Worm (Caenorhabditis elegans): ENCODE results near the gene ctf-18.
A peak's percentile ranks its signal among the peaks of the same experiment; 100 is the strongest.

Gene ctf-18

ce11 chrIV:10080816-10081215 lies 45.6 kb downstream of the ctf-18 start, which contains the start of gene W01B6.6:
Gene W01B6.6 (plus strand): TSS chrIV:10081116.
- TF ChIP-seq pqm-1 (tag; optimal IDR thresholded peaks at IDR 0.05): no peak
- TF ChIP-seq dsc-1 (tag; optimal IDR thresholded peaks at IDR 0.05): no peak
- no peak for TF ChIP-seq unc-86 (tag; optimal IDR thresholded peaks at IDR 0.05)
- TF ChIP-seq ces-1 (GFP tag; optimal IDR thresholded peaks at IDR 0.05): no peak
- no peak for TF ChIP-seq sptf-1 (tag; optimal IDR thresholded peaks at IDR 0.05)
- no peak for TF ChIP-seq mdl-1 (tag; optimal IDR thresholded peaks at IDR 0.05)
- no peak for TF ChIP-seq lsy-2 (tag; optimal IDR thresholded peaks at IDR 0.05)
- TF ChIP-seq nhr-77 (tag; optimal IDR thresholded peaks at IDR 0.05): no peak
- no peak for TF ChIP-seq pax-3 (tag; optimal IDR thresholded peaks at IDR 0.05)
- no peak for TF ChIP-seq rnt-1 (tag; optimal IDR thresholded peaks at IDR 0.05)
- no peak for TF ChIP-seq xbp-1 (tag; optimal IDR thresholded peaks at IDR 0.05)
- no peak for TF ChIP-seq pag-3 (tag; optimal IDR thresholded peaks at IDR 0.05; ENCODE audit: borderline replicate concordance, insufficient read depth)
- no peak for TF ChIP-seq lir-3 (tag; optimal IDR thresholded peaks at IDR 0.05; ENCODE audit: poor library complexity)
- no peak for TF ChIP-seq mef-2 (tag; optimal IDR thresholded peaks at IDR 0.05)
- no peak for TF ChIP-seq fos-1 (tag; optimal IDR thresholded peaks at IDR 0.05)
- no peak for TF ChIP-seq irx-1 (tag; optimal IDR thresholded peaks at IDR 0.05)
- no peak for TF ChIP-seq tbx-2 (tag; optimal IDR thresholded peaks at IDR 0.05)

DNA sequence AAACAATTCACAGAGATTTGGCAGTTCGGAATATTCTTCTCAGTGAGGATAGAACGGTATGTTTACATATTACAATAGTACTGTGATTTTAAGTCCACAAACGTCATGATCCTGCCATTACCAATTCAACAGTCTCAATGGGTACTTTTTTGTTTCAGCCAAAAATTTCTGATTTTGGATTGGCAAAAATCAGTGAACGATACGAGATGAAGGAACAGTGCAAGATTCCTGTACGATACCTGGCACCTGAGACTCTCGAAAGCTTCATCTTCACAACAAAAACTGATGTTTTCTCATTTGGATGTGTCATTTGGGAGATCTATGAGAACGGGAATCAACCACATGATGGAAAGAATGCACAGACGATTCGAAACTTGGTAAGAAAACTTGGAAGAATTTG lies 48.4 kb downstream of the ctf-18 start:
- TF ChIP-seq ztf-11 (tag; optimal IDR thresholded peaks at IDR 0.05): no peak
- TF ChIP-seq efl-1 (optimal IDR thresholded peaks at IDR 0.05): no peak
- no peak for TF ChIP-seq efl-1 (GFP tag; optimal IDR thresholded peaks at IDR 0.05 in 1 of 2)
- TF ChIP-seq C34B4.2 (tag; optimal IDR thresholded peaks at IDR 0.05): no peak
- TF ChIP-seq tlp-1 (tag; optimal IDR thresholded peaks at IDR 0.05): no peak
- TF ChIP-seq unc-30 (tag; optimal IDR thresholded peaks at IDR 0.05): no peak
- TF ChIP-seq nhr-90 (tag; optimal IDR thresholded peaks at IDR 0.05; ENCODE audit: poor library complexity): no peak
- TF ChIP-seq jun-1 (tag; optimal IDR thresholded peaks at IDR 0.05): no peak
- TF ChIP-seq nhr-77 (tag; optimal IDR thresholded peaks at IDR 0.05): no peak
- TF ChIP-seq alr-1 (tag; optimal IDR thresholded peaks at IDR 0.05; ENCODE audit: borderline replicate concordance): no peak
- no peak for TF ChIP-seq mab-9 (GFP tag; IDR thresholded peaks at IDR 0.05)
- TF ChIP-seq lin-39 (tag; optimal IDR thresholded peaks at IDR 0.05): no peak
- no peak for TF ChIP-seq zag-1 (tag; optimal IDR thresholded peaks at IDR 0.05)
- TF ChIP-seq lin-14 (GFP tag; optimal IDR thresholded peaks at IDR 0.05): no peak
- no peak for TF ChIP-seq C04F5.9 (tag; optimal IDR thresholded peaks at IDR 0.05)
- TF ChIP-seq fos-1 (tag; optimal IDR thresholded peaks at IDR 0.05): no peak
- TF ChIP-seq nhr-76 (tag; optimal IDR thresholded peaks at IDR 0.05): no peak

ce11 chrIV:10075899-10076298 lies 50.5 kb downstream of the ctf-18 start, which contains the start of gene W01B6.5:
Gene W01B6.5 (plus strand): TSS chrIV:10076199.
- TF ChIP-seq swsn-7 (tag; optimal IDR thresholded peaks at IDR 0.05) (no peak), lsy-2 (tag; optimal IDR thresholded peaks at IDR 0.05) (no peak), nhr-19 (GFP tag; conservative IDR thresholded peaks at IDR 0.05) (no peak), lir-3 (tag; optimal IDR thresholded peaks at IDR 0.05; ENCODE audit: poor library complexity) (no peak), fkh-8 (tag; optimal IDR thresholded peaks at IDR 0.05) (no peak), efl-1 (optimal IDR thresholded peaks at IDR 0.05) (no peak), efl-1 (GFP tag; optimal IDR thresholded peaks at IDR 0.05 in 1 of 2) (peak in 1 of 2 experiments; percentile 40), aly-2 (tag; optimal IDR thresholded peaks at IDR 0.05) (no peak)

ce11 chrIV:10075034-10075510 lies 51.4 kb downstream of the ctf-18 start, which contains the start of the genes ttbk-4 and W01B6.4:
Gene ttbk-4 (minus strand): TSS chrIV:10075134.
Gene W01B6.4 (plus strand): TSS chrIV:10075460.
- TF ChIP-seq isw-1 (GFP tag; IDR thresholded peaks at IDR 0.05): no peak
- TF ChIP-seq ztf-11 (tag; optimal IDR thresholded peaks at IDR 0.05): no peak
- no peak for TF ChIP-seq unc-98 (GFP tag; IDR thresholded peaks at IDR 0.05)
- no peak for TF ChIP-seq dsc-1 (tag; optimal IDR thresholded peaks at IDR 0.05)
- no peak for TF ChIP-seq blmp-1 (tag; optimal IDR thresholded peaks at IDR 0.05)
- no peak for TF ChIP-seq jun-1 (tag; optimal IDR thresholded peaks at IDR 0.05)
- no peak for TF ChIP-seq nhr-47 (tag; optimal IDR thresholded peaks at IDR 0.05)
- no peak for TF ChIP-seq fkh-10 (GFP tag; optimal IDR thresholded peaks at IDR 0.05)
- no peak for TF ChIP-seq hpl-2 (GFP tag; optimal IDR thresholded peaks at IDR 0.05)
- no peak for TF ChIP-seq lir-3 (tag; optimal IDR thresholded peaks at IDR 0.05; ENCODE audit: poor library complexity)
- TF ChIP-seq pax-3 (tag; optimal IDR thresholded peaks at IDR 0.05): no peak
- no peak for TF ChIP-seq nhr-12 (tag; optimal IDR thresholded peaks at IDR 0.05)
- no peak for TF ChIP-seq hlh-17 (GFP tag; optimal IDR thresholded peaks at IDR 0.05; ENCODE audit: borderline replicate concordance)
- no peak for TF ChIP-seq egl-27 (tag; optimal IDR thresholded peaks at IDR 0.05)
- TF ChIP-seq zip-4 (GFP tag; optimal IDR thresholded peaks at IDR 0.05): no peak
- TF ChIP-seq hlh-4 (tag; optimal IDR thresholded peaks at IDR 0.05): no peak
- no peak for TF ChIP-seq unc-30 (tag; optimal IDR thresholded peaks at IDR 0.05)
- no peak for TF ChIP-seq pag-3 (tag; optimal IDR thresholded peaks at IDR 0.05; ENCODE audit: borderline replicate concordance, insufficient read depth)
- TF ChIP-seq pqm-1 (tag; optimal IDR thresholded peaks at IDR 0.05): no peak
